Worm (Caenorhabditis elegans) whole organism, early embryonic: ENCODE results near the gene ptr-1.

ENCODE experiments used
- B0310.2 ChIP-seq: sonication (generic microtip); optimal IDR thresholded peaks from 2 replicates; lab custom pipeline; 2016; ENCODE audit warnings: mild to moderate bottlenecking, missing genetic modification characterization, missing compliant biosample characterization
- F13C5.2 ChIP-seq: sonication (generic microtip); optimal IDR thresholded peaks from 2 replicates; lab custom pipeline; 2017; ENCODE audit warnings: mild to moderate bottlenecking, missing genetic modification characterization, inconsistent platforms, missing compliant biosample characterization
- aly-1 ChIP-seq: sonication (generic microtip); optimal IDR thresholded peaks from 2 replicates; lab custom pipeline; 2016; ENCODE audit warnings: missing genetic modification characterization, missing compliant biosample characterization
- ama-1 ChIP-seq: fragments of 150-350 bp; optimal IDR thresholded peaks from 2 replicates; lab custom pipeline; 2014
- ceh-13 ChIP-seq: fragments of 200-800 bp; sonication (Bioruptor generic); optimal IDR thresholded peaks from 2 replicates; lab custom pipeline; 2018; ENCODE audit warnings: mild to moderate bottlenecking, missing genetic modification characterization, missing compliant biosample characterization
- ceh-36 ChIP-seq: sonication (generic microtip); optimal IDR thresholded peaks from 2 replicates; lab custom pipeline; 2016; ENCODE audit warnings: missing genetic modification characterization, inconsistent platforms, missing compliant biosample characterization
- ets-7 ChIP-seq: sonication (generic microtip); optimal IDR thresholded peaks from 2 replicates; lab custom pipeline; 2016; ENCODE audit warnings: missing genotype, missing genetic modification characterization, missing compliant biosample characterization
- flt-1 ChIP-seq: fragments of 200-800 bp; sonication (Bioruptor generic); IDR thresholded peaks from 2 replicates; pipeline ENCODE4 v1.3.6; 2022; ENCODE audit warnings: missing genetic modification characterization, missing compliant biosample characterization
- hmg-4 ChIP-seq: fragments of 200-800 bp; sonication (Bioruptor generic); optimal IDR thresholded peaks from 2 replicates; lab custom pipeline; 2018; ENCODE audit warnings: mild to moderate bottlenecking, missing genetic modification characterization, missing compliant biosample characterization
- hnd-1 ChIP-seq: sonication (generic microtip); optimal IDR thresholded peaks from 2 replicates; lab custom pipeline; 2016; ENCODE audit warnings: missing genetic modification characterization, missing compliant biosample characterization
- pes-1 ChIP-seq: fragments of 200-800 bp; sonication (Bioruptor generic); IDR thresholded peaks from 2 replicates; pipeline ENCODE4 v1.3.6; 2022; ENCODE audit warnings: missing genetic modification reagents, missing genetic modification characterization, missing compliant biosample characterization
- sea-1 ChIP-seq: fragments of 200-800 bp; sonication (Bioruptor generic); conservative IDR thresholded peaks from 2 replicates; pipeline ENCODE4 v1.3.6; 2022; ENCODE audit warnings: missing genetic modification characterization, missing compliant biosample characterization
- tbx-37 ChIP-seq: fragments of 200-800 bp; sonication (Bioruptor generic); conservative IDR thresholded peaks from 2 replicates; pipeline ENCODE4 v1.3.6; 2022; ENCODE audit warnings: missing genetic modification reagents, missing genetic modification characterization, missing compliant biosample characterization

ce11 chrV:9152339-9152738 lies 29.2 kb downstream of the ptr-1 start:
- TF ChIP-seq B0310.2 = no peak
- TF ChIP-seq sea-1 (GFP tag; lab: Robert Waterston, UW) = no peak
- no peak for TF ChIP-seq ceh-36
- TF ChIP-seq flt-1 (GFP tag; lab: Robert Waterston, UW) = no peak
- TF ChIP-seq hmg-4 (GFP tag; lab: Kevin White, UChicago) = no peak
- TF ChIP-seq ama-1 = no peak
- TF ChIP-seq hnd-1 = no peak
- TF ChIP-seq F13C5.2 (tag; lab: Kevin White, UChicago) = no peak
- no peak for TF ChIP-seq pes-1 (GFP tag; lab: Robert Waterston, UW)
- TF ChIP-seq ets-7 (tag; lab: Kevin White, UChicago) = no peak
- no peak for TF ChIP-seq aly-1 (tag; lab: Kevin White, UChicago)
- no peak for TF ChIP-seq tbx-37 (GFP tag; lab: Robert Waterston, UW)
- no peak for TF ChIP-seq ceh-13
